Fruit fly (Drosophila melanogaster): ENCODE data around the gene CG14684.
A peak's percentile ranks its signal among the peaks of the same experiment; 100 is the strongest.

The CG14684 gene

DNA sequence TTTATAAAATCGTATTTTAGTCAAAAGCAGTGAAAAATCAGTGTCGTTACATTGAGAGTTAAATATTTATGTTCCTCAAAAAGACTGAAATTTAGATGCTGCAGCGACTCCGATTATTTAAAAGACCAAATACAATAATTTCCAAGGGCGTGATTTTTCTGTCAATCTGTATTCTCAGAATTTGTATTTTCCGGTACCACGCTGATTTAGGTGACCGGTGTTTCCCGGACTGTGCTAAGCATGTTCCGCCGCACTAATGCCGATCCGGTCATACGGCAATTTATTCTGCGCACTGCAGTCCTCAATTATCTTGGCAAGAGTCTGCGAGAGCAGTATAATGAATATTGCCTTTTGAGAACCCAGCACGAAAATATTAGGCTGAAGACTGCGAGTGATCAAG lies at the start of gene CG14684, which contains the start of gene CG31467:
CG14684 (plus strand) TSS at position 212 of the 400 bp plus-strand sequence.
CG31467 (minus strand) TSS at position 101 of the 400 bp plus-strand sequence.
- TF ChIP-seq tj (GFP tag; optimal IDR thresholded peaks at IDR 0.05) (no peak), Mnt (GFP tag; optimal IDR thresholded peaks at IDR 0.05) (no peak), CG11617 (GFP tag; optimal IDR thresholded peaks at IDR 0.05) (no peak), Crg-1 (GFP tag; optimal IDR thresholded peaks at IDR 0.05) (no peak), cic (GFP tag; optimal IDR thresholded peaks at IDR 0.05) (no peak), ovo (GFP tag; optimal IDR thresholded peaks at IDR 0.05) (no peak), toe (GFP tag; optimal IDR thresholded peaks at IDR 0.05) (no peak), Clk (GFP tag; optimal IDR thresholded peaks at IDR 0.05) (no peak), CG7101 (tag; optimal IDR thresholded peaks at IDR 0.05) (no peak), CG7045 (GFP tag; optimal IDR thresholded peaks at IDR 0.05) (no peak), cnc (optimal IDR thresholded peaks at IDR 0.05) (no peak), pad (GFP tag; optimal IDR thresholded peaks at IDR 0.05) (no peak)

DNA sequence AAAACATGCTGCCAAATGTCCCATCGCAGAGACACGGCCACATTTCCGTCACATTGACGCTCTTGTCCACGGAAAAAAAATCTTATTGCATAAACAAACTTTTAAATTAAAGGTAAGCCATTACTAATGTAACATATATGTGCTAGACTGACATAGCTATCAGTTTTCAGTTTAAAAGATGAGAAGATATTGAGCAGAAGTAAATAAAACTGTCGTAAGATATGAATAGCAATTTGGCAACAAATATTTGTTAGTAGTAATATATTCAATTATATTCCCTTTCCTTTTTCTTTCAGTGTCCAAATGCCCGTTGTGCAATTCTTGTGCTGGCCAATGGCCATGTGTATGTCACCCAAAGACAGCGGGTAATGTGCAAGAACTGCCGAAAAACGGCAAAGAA lies 48.0 kb upstream of the CG14684 start:
- TF ChIP-seq CG11617 (GFP tag; optimal IDR thresholded peaks at IDR 0.05) (no peak), CG14711 (tag; optimal IDR thresholded peaks at IDR 0.05) (no peak), CG7045 (GFP tag; optimal IDR thresholded peaks at IDR 0.05) (no peak), Mnt (GFP tag; optimal IDR thresholded peaks at IDR 0.05) (no peak), Crg-1 (GFP tag; optimal IDR thresholded peaks at IDR 0.05) (no peak), toe (GFP tag; optimal IDR thresholded peaks at IDR 0.05) (no peak), Clk (GFP tag; optimal IDR thresholded peaks at IDR 0.05) (no peak), CG5204 (GFP tag; optimal IDR thresholded peaks at IDR 0.05) (no peak), CG33017 (tag; optimal IDR thresholded peaks at IDR 0.05) (no peak), Hr96 (GFP tag; optimal IDR thresholded peaks at IDR 0.05) (no peak), ovo (GFP tag; optimal IDR thresholded peaks at IDR 0.05) (no peak), cnc (optimal IDR thresholded peaks at IDR 0.05) (no peak)

DNA sequence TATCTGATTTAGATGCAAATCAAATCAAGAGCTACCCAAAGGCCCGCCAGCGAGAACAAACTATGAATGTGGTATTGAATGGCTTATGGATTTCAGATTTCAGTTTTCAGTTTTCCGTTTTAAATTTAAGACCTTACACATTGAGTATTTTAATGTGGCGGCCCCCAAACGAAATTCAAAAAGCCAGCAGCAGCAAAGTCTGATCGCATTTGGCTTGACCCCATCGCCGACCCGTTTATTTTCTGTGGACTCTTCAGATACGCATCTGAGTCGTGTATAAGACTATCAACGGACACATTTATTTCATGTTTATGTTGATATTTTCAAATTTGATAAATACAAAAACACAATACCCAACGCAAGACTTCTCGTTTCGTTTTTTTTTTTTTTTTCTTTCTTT lies 47.2 kb upstream of the CG14684 start:
- no peak for TF ChIP-seq Mnt (GFP tag; optimal IDR thresholded peaks at IDR 0.05)
- no peak for TF ChIP-seq CG11617 (GFP tag; optimal IDR thresholded peaks at IDR 0.05)
- TF ChIP-seq kay (GFP tag; ENCODE audit: borderline replicate concordance): no peak
- no peak for TF ChIP-seq Hr96 (GFP tag; optimal IDR thresholded peaks at IDR 0.05)

DNA sequence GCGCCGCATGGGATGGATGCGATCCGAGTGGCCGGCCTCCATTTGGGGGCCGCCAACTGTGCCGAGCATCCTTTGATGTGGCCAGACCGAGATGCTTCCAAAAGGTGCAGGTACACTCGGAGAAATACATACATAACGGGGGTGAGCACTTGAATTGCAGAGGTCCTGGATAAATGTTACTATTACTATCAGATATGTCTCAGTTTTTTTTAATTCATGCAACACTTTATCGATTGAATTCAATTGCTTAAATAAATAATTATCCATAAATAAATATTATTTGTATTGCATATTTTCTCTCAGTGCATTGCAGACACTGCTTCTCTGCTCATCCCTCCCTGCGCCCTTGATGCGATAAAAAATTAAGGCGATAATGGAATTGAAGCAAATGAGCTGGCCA lies 45.7 kb upstream of the CG14684 start:
- no peak for TF ChIP-seq CG7101 (tag; optimal IDR thresholded peaks at IDR 0.05)
- no peak for TF ChIP-seq CG11617 (GFP tag; optimal IDR thresholded peaks at IDR 0.05)
- TF ChIP-seq CG12768 (GFP tag; optimal IDR thresholded peaks at IDR 0.05): no peak
- no peak for TF ChIP-seq bab1 (GFP tag; optimal IDR thresholded peaks at IDR 0.05)
- no peak for TF ChIP-seq tj (GFP tag; optimal IDR thresholded peaks at IDR 0.05)
- no peak for TF ChIP-seq CG5204 (GFP tag; optimal IDR thresholded peaks at IDR 0.05)
- no peak for TF ChIP-seq CG14711 (tag; optimal IDR thresholded peaks at IDR 0.05)
- no peak for TF ChIP-seq Hr96 (GFP tag; optimal IDR thresholded peaks at IDR 0.05)

DNA sequence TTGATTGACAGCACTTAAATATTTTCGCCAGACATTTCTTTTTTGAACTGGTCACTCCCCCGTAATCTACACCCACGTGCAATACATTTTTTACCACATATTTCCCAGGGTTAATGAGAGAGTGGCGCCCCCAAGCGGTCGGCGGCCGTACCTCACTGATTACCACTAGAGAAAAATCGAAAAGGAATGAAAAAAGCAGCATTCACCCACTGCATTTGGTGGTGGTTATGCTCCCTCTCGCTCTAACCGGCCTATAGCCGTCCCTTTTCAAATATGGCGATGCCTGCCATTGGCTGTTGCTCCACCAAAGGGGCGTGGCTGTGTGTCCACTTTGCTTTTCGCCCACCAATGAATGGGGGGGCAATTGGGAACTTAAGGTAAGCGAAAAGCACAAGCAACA lies 41.8 kb upstream of the CG14684 start:
- TF ChIP-seq pad (GFP tag; optimal IDR thresholded peaks at IDR 0.05) (peak; percentile 40), CG11617 (GFP tag; optimal IDR thresholded peaks at IDR 0.05) (no peak)

DNA sequence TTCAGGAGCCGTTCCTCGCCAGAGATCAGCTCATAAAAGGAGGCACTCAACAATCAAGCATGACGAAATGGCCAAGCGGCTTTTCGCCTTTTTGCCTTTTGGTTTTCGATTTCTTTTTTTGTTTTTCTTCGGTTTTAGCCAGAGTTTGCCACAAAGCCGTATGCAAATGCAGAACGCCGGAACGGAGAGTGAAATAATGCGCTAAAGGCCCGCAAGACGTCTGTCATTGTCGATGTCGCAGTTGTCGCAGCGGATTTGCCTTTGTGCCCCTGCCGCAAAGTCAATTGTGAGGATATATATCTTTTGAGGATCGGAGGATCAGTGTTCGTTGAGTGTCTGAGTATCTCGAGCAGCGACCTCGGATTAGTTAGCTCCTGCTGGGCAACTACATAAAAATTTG lies 38.8 kb upstream of the CG14684 start:
- TF ChIP-seq CG11617 (GFP tag; optimal IDR thresholded peaks at IDR 0.05): no peak
- no peak for TF ChIP-seq Crg-1 (GFP tag; optimal IDR thresholded peaks at IDR 0.05)
- TF ChIP-seq tj (GFP tag; optimal IDR thresholded peaks at IDR 0.05): no peak
- no peak for TF ChIP-seq CG7045 (GFP tag; optimal IDR thresholded peaks at IDR 0.05)
- TF ChIP-seq CG1620 (GFP tag; optimal IDR thresholded peaks at IDR 0.05): no peak
- no peak for TF ChIP-seq cic (GFP tag; optimal IDR thresholded peaks at IDR 0.05)
- TF ChIP-seq CG5204 (GFP tag; optimal IDR thresholded peaks at IDR 0.05): no peak
- TF ChIP-seq cnc (optimal IDR thresholded peaks at IDR 0.05): no peak
- no peak for TF ChIP-seq CG14711 (tag; optimal IDR thresholded peaks at IDR 0.05)
- no peak for TF ChIP-seq kay (GFP tag; ENCODE audit: borderline replicate concordance)
- TF ChIP-seq bab1 (GFP tag; optimal IDR thresholded peaks at IDR 0.05): no peak
- TF ChIP-seq CG12768 (GFP tag; optimal IDR thresholded peaks at IDR 0.05): no peak
- TF ChIP-seq Clk (GFP tag; optimal IDR thresholded peaks at IDR 0.05): no peak
- TF ChIP-seq pad (GFP tag; optimal IDR thresholded peaks at IDR 0.05): no peak
- no peak for TF ChIP-seq ovo (GFP tag; optimal IDR thresholded peaks at IDR 0.05)
- TF ChIP-seq CG33017 (tag; optimal IDR thresholded peaks at IDR 0.05): no peak
- TF ChIP-seq Hr96 (GFP tag; optimal IDR thresholded peaks at IDR 0.05): no peak
- TF ChIP-seq CG7101 (tag; optimal IDR thresholded peaks at IDR 0.05): no peak

DNA sequence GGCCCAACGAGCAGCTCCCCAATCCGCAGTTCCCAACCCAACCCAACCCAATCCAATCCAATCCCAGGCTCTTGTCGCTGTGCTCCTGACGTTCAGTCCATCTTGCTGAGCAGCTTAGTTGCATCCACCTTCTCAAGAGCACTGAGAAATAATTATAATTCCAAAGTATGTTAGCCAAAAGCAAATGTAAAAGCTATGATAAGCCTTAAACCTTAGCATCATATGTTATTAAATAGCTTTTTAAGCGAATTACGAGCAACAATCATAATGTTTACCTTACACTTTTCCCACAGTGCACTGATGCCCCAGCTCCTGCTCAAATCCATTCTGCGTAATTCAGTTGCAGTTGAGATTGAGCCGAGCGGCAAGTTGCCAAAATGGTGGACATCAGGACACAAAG lies 36.8 kb upstream of the CG14684 start:
- TF ChIP-seq Hr96 (GFP tag; optimal IDR thresholded peaks at IDR 0.05): no peak
- no peak for TF ChIP-seq Clk (GFP tag; optimal IDR thresholded peaks at IDR 0.05)
- TF ChIP-seq Mnt (GFP tag; optimal IDR thresholded peaks at IDR 0.05): no peak
- TF ChIP-seq tj (GFP tag; optimal IDR thresholded peaks at IDR 0.05): no peak
- no peak for TF ChIP-seq Crg-1 (GFP tag; optimal IDR thresholded peaks at IDR 0.05)
- TF ChIP-seq toe (GFP tag; optimal IDR thresholded peaks at IDR 0.05): no peak
- no peak for TF ChIP-seq kay (GFP tag; ENCODE audit: borderline replicate concordance)

DNA sequence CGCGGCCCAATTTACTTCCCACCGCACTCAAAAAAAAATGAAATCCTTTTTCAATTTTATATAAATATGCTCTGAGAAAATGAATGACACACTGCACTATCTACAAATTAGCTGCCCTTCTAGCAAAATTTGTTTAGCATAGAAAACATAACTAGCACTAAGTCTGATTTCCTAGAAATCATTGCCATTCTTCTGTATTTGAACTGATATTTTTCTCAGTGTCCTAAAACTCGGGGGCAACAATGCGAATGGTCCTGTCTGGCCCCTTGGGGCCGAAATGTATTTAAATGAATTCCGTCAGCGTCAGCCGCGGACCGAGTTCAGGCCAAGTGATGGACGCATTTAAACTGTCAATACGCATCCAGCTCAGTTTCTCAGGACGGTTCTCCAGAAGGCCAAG lies 34.1 kb upstream of the CG14684 start:
- TF ChIP-seq Mnt (GFP tag; optimal IDR thresholded peaks at IDR 0.05) (no peak), CG14711 (tag; optimal IDR thresholded peaks at IDR 0.05) (no peak), CG33017 (tag; optimal IDR thresholded peaks at IDR 0.05) (no peak), toe (GFP tag; optimal IDR thresholded peaks at IDR 0.05) (no peak), Clk (GFP tag; optimal IDR thresholded peaks at IDR 0.05) (no peak), kay (GFP tag; ENCODE audit: borderline replicate concordance) (no peak), CG7045 (GFP tag; optimal IDR thresholded peaks at IDR 0.05) (no peak), CG1620 (GFP tag; optimal IDR thresholded peaks at IDR 0.05) (no peak), pad (GFP tag; optimal IDR thresholded peaks at IDR 0.05) (no peak), bab1 (GFP tag; optimal IDR thresholded peaks at IDR 0.05) (no peak), cnc (optimal IDR thresholded peaks at IDR 0.05) (no peak), Crg-1 (GFP tag; optimal IDR thresholded peaks at IDR 0.05) (no peak), CG11617 (GFP tag; optimal IDR thresholded peaks at IDR 0.05) (no peak), cic (GFP tag; optimal IDR thresholded peaks at IDR 0.05) (no peak), CG5204 (GFP tag; optimal IDR thresholded peaks at IDR 0.05) (no peak), CG7101 (tag; optimal IDR thresholded peaks at IDR 0.05) (no peak), CG12768 (GFP tag; optimal IDR thresholded peaks at IDR 0.05) (no peak), ovo (GFP tag; optimal IDR thresholded peaks at IDR 0.05) (no peak), Hr96 (GFP tag; optimal IDR thresholded peaks at IDR 0.05) (no peak), tj (GFP tag; optimal IDR thresholded peaks at IDR 0.05) (no peak)
